Fruit fly (Drosophila melanogaster) whole organism, prepupa: ENCODE measurements around the gene enc.

Experiments
- CG4318 ChIP-seq: fragments of 200-800 bp; sonication (Bioruptor generic); optimal IDR thresholded peaks from 3 replicates; lab custom pipeline; 2017; ENCODE audit warnings: missing biosample characterization, mild to moderate bottlenecking, missing genetic modification characterization
- Smox ChIP-seq: fragments of 200-800 bp; sonication (Bioruptor generic); optimal IDR thresholded peaks from 3 replicates; lab custom pipeline; 2016; ENCODE audit warnings: missing biosample characterization, missing genetic modification characterization

dm6 chr3L:3786344-3787076 is 32.0 kb upstream of the enc start:
- TF ChIP-seq Smox: peak; percentile 41
- peak; percentile 22 for TF ChIP-seq CG4318 (GFP tag; lab: Kevin White, UChicago)
